Fruit fly (Drosophila melanogaster): Measurements from ENCODE around the gene CG5199.
A peak's percentile ranks its signal among the peaks of the same experiment; 100 is the strongest.

The CG5199 gene

DNA sequence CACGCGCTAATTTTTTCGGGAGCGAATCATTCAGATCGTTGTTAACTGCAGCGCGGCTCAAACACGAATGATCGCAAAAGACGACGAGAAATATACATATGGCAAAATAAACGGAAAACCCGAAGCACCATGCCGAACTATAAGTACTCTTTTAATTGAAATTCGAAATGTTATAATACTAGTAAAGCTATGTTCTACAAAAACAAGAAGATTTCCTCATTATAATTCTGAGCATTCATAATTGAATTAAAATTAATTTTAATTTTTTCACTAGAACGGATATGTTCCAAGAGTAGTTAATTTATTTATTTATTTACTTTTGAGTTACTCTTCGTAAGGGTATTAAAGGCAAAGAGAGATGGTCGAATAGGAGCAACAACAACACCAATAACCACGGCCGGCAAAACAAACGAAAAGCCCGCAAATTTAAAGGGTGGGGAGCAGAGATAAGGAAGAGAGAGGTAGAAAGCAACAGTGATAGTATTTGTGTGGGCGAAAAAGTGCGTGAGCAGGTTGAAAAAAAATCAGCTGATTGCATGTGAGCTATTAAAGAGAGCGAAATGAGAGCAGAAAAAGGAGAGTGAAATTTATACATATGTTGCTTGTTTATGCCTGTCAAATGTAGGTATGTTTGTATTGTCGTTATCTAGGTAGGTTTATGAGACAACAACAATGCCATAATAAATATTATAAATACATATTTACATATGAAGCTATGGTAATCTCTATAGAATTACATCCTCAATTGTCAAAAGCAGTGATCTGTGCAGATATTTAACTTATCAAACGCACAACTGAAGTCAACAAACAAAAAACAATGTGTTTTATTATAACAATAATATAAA is 41.0 kb upstream of the CG5199 start (continued):
- TF ChIP-seq B-H2 (GFP tag; optimal IDR thresholded peaks at IDR 0.05) = no peak
- peak; percentile 71; the same call in 2 of the 3 replicates for TF ChIP-seq CG11456 (GFP tag; IDR thresholded peaks at IDR 0.05)
- TF ChIP-seq Xbp1 (GFP tag; optimal IDR thresholded peaks at IDR 0.05) = peak; percentile 67
- peak; percentile 14 for TF ChIP-seq luna (GFP tag; optimal IDR thresholded peaks at IDR 0.05)
- no peak for TF ChIP-seq CG7963 (GFP tag; IDR thresholded peaks at IDR 0.05; ENCODE audit: partially characterized antibody)
- TF ChIP-seq CG4820 (GFP tag; optimal IDR thresholded peaks at IDR 0.05) = peak; percentile 44
- peak; percentile 58 for TF ChIP-seq Sox100B (GFP tag; optimal IDR thresholded peaks at IDR 0.05)
- peak; percentile 81 for TF ChIP-seq CG3281 (GFP tag; optimal IDR thresholded peaks at IDR 0.05)
- TF ChIP-seq CG10959 (GFP tag; IDR thresholded peaks at IDR 0.05) = no peak
- TF ChIP-seq CG7357 (GFP tag; IDR thresholded peaks at IDR 0.05) = peak; percentile 41; the same call in 1 of the 3 replicates
- no peak for TF ChIP-seq zf30C (GFP tag; optimal IDR thresholded peaks at IDR 0.05)
- TF ChIP-seq p53 (GFP tag; optimal IDR thresholded peaks at IDR 0.05) = no peak
- TF ChIP-seq dimm (GFP tag; IDR thresholded peaks at IDR 0.05) = no peak
- peak; percentile 10 for TF ChIP-seq CG6654 (GFP tag; optimal IDR thresholded peaks at IDR 0.05)
- TF ChIP-seq HLH3B (GFP tag; IDR thresholded peaks at IDR 0.05) = peak; percentile 81
- no peak for TF ChIP-seq yki (optimal IDR thresholded peaks at IDR 0.05)
- no peak for TF ChIP-seq schlank (tag; optimal IDR thresholded peaks at IDR 0.05)
- peak; percentile 37 for TF ChIP-seq CG3838 (GFP tag; optimal IDR thresholded peaks at IDR 0.05)
- no peak for TF ChIP-seq Mad (GFP tag; optimal IDR thresholded peaks at IDR 0.05)
- TF ChIP-seq CG10565 (GFP tag; optimal IDR thresholded peaks at IDR 0.05) = no peak
- TF ChIP-seq psq (GFP tag; optimal IDR thresholded peaks at IDR 0.05) = peak; percentile 39
- peak; percentile 58; the same call in 1 of the 2 replicates for TF ChIP-seq CG11085 (GFP tag; IDR thresholded peaks at IDR 0.05)
- TF ChIP-seq shn (GFP tag; optimal IDR thresholded peaks at IDR 0.05) = peak; percentile 36
- TF ChIP-seq CG7271 (tag; optimal IDR thresholded peaks at IDR 0.05) = no peak
- TF ChIP-seq Ets97D (GFP tag; optimal IDR thresholded peaks at IDR 0.05) = peak; percentile 9
- peak; percentile 70 for TF ChIP-seq CG13296 (GFP tag; optimal IDR thresholded peaks at IDR 0.05)
- peak; percentile 58 for TF ChIP-seq Hand (GFP tag; optimal IDR thresholded peaks at IDR 0.05)
- peak; percentile 50 for TF ChIP-seq CG4404 (GFP tag; IDR thresholded peaks at IDR 0.05)
- TF ChIP-seq CG17568 (GFP tag; optimal IDR thresholded peaks at IDR 0.05) = peak; percentile 57
- TF ChIP-seq jing (GFP tag; optimal IDR thresholded peaks at IDR 0.05) = no peak
- peak; percentile 77 for TF ChIP-seq CG10366 (GFP tag; IDR thresholded peaks at IDR 0.05)
- no peak for TF ChIP-seq CG30020 (tag; optimal IDR thresholded peaks at IDR 0.05)
- peak; percentile 49 for TF ChIP-seq Nf-YB (GFP tag; optimal IDR thresholded peaks at IDR 0.05)

DNA sequence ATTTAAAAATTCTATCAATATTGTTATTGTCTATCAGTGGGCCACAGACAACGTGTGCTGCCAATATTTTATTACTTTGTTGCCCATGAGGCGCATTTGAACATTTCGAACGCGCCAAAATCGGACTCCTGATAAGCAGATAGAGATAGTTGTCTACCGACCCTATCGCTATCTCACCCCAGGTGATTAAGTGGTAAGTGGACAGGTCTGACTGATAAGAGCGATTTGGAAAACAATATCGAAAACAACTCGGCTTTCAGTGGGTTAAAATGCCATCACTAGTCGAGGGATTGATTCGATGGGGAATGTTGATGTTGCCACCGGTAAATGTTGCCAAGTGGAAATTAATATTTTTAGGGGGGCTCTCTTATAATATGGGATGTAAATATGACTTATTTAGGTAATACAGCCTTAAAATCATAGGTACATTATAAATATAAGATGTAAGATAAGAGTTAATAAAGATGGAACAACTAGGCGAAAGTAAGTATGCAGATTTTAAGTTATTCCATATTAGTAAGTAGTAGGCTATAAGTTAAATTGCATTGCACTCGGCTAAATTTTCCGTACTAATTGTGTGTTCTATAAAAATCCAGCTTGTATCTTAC is 39.0 kb upstream of the CG5199 start, which contains the start of gene ND-39:
Gene ND-39 (plus strand): TSS at position 558 of the 608 bp plus-strand sequence.
- TF ChIP-seq Mrtf (GFP tag; IDR thresholded peaks at IDR 0.05) (no peak), CG4404 (GFP tag; IDR thresholded peaks at IDR 0.05) (no peak), CG12299 (tag; optimal IDR thresholded peaks at IDR 0.05) (no peak), CG15073 (GFP tag; optimal IDR thresholded peaks at IDR 0.05) (no peak), Med (GFP tag) (peak; percentile 42), Dbx (GFP tag; IDR thresholded peaks at IDR 0.05) (no peak), CG2889 (GFP tag; IDR thresholded peaks at IDR 0.05) (no peak), CG9437 (GFP tag; optimal IDR thresholded peaks at IDR 0.05) (no peak), Hey (tag; optimal IDR thresholded peaks at IDR 0.05) (peak; percentile 7), Neu2 (GFP tag; optimal IDR thresholded peaks at IDR 0.05; ENCODE audit: borderline replicate concordance) (peak; percentile 75), trem (tag; optimal IDR thresholded peaks at IDR 0.05) (peak; percentile 94), sens (GFP tag) (peak; percentile 37), CG17359 (tag; optimal IDR thresholded peaks at IDR 0.05) (no peak), Nf-YC (tag; optimal IDR thresholded peaks at IDR 0.05) (no peak), zen (tag; optimal IDR thresholded peaks at IDR 0.05) (no peak), CG4730 (GFP tag; IDR thresholded peaks at IDR 0.05) (no peak), HLHmδ (GFP tag; optimal IDR thresholded peaks at IDR 0.05) (no peak), CoRest (tag; optimal IDR thresholded peaks at IDR 0.05) (no peak), sd (tag; optimal IDR thresholded peaks at IDR 0.05) (peak; percentile 17)
